Fruit fly (Drosophila melanogaster): ENCODE data around the gene CG14262.

Gene CG14262

DNA sequence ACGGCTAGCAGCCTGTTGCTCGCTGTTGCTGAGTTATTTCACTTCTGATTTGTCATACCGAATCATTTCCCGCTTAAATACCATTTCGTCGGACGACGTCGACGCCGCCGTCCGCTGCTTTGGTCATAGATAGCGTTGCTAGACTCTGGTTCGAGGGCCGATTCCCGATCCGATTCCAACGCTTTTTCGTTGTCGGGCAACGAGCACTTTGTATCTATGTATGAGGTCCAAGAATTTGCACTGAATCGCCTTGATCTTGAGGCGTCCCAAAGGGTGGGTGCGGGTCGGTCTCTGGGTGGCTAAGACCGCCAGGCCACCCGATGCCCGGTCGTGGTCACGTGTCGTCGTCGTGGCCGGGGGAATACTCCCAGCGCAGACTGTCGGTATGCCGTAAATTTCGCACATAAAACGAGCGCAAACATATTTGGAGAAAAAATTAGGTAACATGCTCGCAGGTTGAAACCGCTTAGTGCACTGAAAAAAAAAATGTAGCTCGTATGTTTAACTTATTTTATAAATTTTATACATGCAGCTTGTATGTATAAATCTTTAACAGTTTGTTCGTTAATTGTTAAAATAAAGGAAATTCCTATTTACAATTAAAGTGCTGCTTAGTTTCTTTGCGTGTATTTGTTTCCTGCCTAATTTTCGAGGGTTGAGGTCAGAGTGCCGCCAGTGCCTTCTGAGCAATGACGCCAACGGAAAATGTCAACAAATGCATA lies 27.1 kb upstream of the CG14262 start, which contains the start of gene CG3348 (continued):
- TF ChIP-seq CG6254 (GFP tag; optimal IDR thresholded peaks at IDR 0.05) (no peak), sd (tag; optimal IDR thresholded peaks at IDR 0.05) (peak; percentile 50), CG17385 (GFP tag; optimal IDR thresholded peaks at IDR 0.05) (peak; percentile 66), CG30403 (GFP tag; optimal IDR thresholded peaks at IDR 0.05) (peak; percentile 79), ems (GFP tag; optimal IDR thresholded peaks at IDR 0.05) (peak; percentile 72), chm (GFP tag; IDR thresholded peaks at IDR 0.05) (peak; percentile 60; the same call in 1 of the 2 replicates), D19A (tag; optimal IDR thresholded peaks at IDR 0.05) (peak; percentile 38), sug (tag; optimal IDR thresholded peaks at IDR 0.05) (peak; percentile 11), Fer3 (tag; optimal IDR thresholded peaks at IDR 0.05) (peak; percentile 89), lmd (GFP tag; IDR thresholded peaks at IDR 0.05) (peak; percentile 70), CG14667 (GFP tag; IDR thresholded peaks at IDR 0.05) (0 out of 2 replicates have a peak, but pooled peaks have one; percentile 15), Sin3A (optimal IDR thresholded peaks at IDR 0.05) (no peak), CG12659 (GFP tag; optimal IDR thresholded peaks at IDR 0.05) (peak; percentile 54), gem (tag; optimal IDR thresholded peaks at IDR 0.05) (peak; percentile 87), kah (GFP tag; optimal IDR thresholded peaks at IDR 0.05) (peak; percentile 14), zfh2 (GFP tag; optimal IDR thresholded peaks at IDR 0.05) (peak; percentile 88), mam (GFP tag; optimal IDR thresholded peaks at IDR 0.05) (peak; percentile 79), HLH3B (GFP tag; IDR thresholded peaks at IDR 0.05) (peak; percentile 61; the same call in 1 of the 2 replicates), CG13424 (tag; optimal IDR thresholded peaks at IDR 0.05) (peak; percentile 63), Hmr (GFP tag; optimal IDR thresholded peaks at IDR 0.05) (peak; percentile 85), ac (GFP tag; optimal IDR thresholded peaks at IDR 0.05) (no peak), B-H1 (GFP tag; IDR thresholded peaks at IDR 0.05) (no peak), Hr78 (GFP tag; optimal IDR thresholded peaks at IDR 0.05) (peak in 1 of 2 experiments; percentile 12), sna (GFP tag; IDR thresholded peaks at IDR 0.05; ENCODE audit: partially characterized antibody) (no peak), CG12219 (GFP tag; optimal IDR thresholded peaks at IDR 0.05) (peak; percentile 53), CG9609 (GFP tag; optimal IDR thresholded peaks at IDR 0.05) (peak; percentile 44), ranshi (GFP tag; IDR thresholded peaks at IDR 0.05) (peak; percentile 79), slbo (GFP tag; IDR thresholded peaks at IDR 0.05) (peak; percentile 92), Opbp (GFP tag; IDR thresholded peaks at IDR 0.05; ENCODE audit: partially characterized antibody) (no peak), CG30020 (tag; optimal IDR thresholded peaks at IDR 0.05) (no peak), D19B (GFP tag; optimal IDR thresholded peaks at IDR 0.05) (peak; percentile 83), gce (GFP tag; IDR thresholded peaks at IDR 0.05) (0 out of 3 replicates have a peak, but pooled peaks have one; percentile 20), CG3847 (GFP tag; IDR thresholded peaks at IDR 0.05) (peak; percentile 76), CG17568 (GFP tag; optimal IDR thresholded peaks at IDR 0.05) (no peak), grau (tag; optimal IDR thresholded peaks at IDR 0.05) (peak; percentile 71), zf30C (GFP tag; optimal IDR thresholded peaks at IDR 0.05) (peak; percentile 39), az2 (GFP tag; optimal IDR thresholded peaks at IDR 0.05) (peak; percentile 47), CG9876 (GFP tag; optimal IDR thresholded peaks at IDR 0.05) (peak; percentile 10), ind (GFP tag; optimal IDR thresholded peaks at IDR 0.05) (peak; percentile 76), slp2 (GFP tag; optimal IDR thresholded peaks at IDR 0.05) (peak; percentile 12), PHDP (tag; optimal IDR thresholded peaks at IDR 0.05) (peak; percentile 80), klu (GFP tag; IDR thresholded peaks at IDR 0.05) (peak; percentile 71), pan (optimal IDR thresholded peaks at IDR 0.05) (no peak), pan (GFP tag; optimal IDR thresholded peaks at IDR 0.05 in 1 of 2, IDR thresholded peaks at IDR 0.05 in 1 of 2) (peak in 1 of 2 experiments; percentile 74), nmo (GFP tag; optimal IDR thresholded peaks at IDR 0.05) (peak; percentile 73), p53 (GFP tag; optimal IDR thresholded peaks at IDR 0.05) (no peak), CG42726 (GFP tag; IDR thresholded peaks at IDR 0.05; ENCODE audit: partially characterized antibody) (no peak), Nf-YC (tag; optimal IDR thresholded peaks at IDR 0.05) (no peak), Six4 (GFP tag; optimal IDR thresholded peaks at IDR 0.05) (peak; percentile 39)
